Worm (Caenorhabditis elegans) whole organism, L1 larva: ENCODE data around the gene K10G4.10.

Source experiments
- ceh-8 ChIP-seq: fragments of 200-800 bp; sonication (Bioruptor generic); optimal IDR thresholded peaks from 2 replicates; lab custom pipeline; 2018; ENCODE audit warnings: mild to moderate bottlenecking, missing genetic modification characterization, moderate library complexity, missing compliant biosample characterization
- hpl-2 ChIP-seq: fragments of 150-350 bp; optimal IDR thresholded peaks from 2 replicates; lab custom pipeline; 2014; ENCODE audit warnings: missing biosample characterization, missing genetic modification reagents, missing genetic modification characterization

The K10G4.10 gene

ce11 chrV:17323876-17324275 lies 50.5 kb downstream of the K10G4.10 start:
- TF ChIP-seq ceh-8 (GFP tag; lab: Kevin White, UChicago) (peak; percentile 47), hpl-2 (GFP tag; lab: Kevin White, UChicago) (no peak)
